Worm (Caenorhabditis elegans) whole organism, L2 larva: ENCODE results near the gene F16G10.9.

ENCODE experiments used
- C34F6.9 ChIP-seq: fragments of 150-350 bp; optimal IDR thresholded peaks from 2 replicates; lab custom pipeline; 2014; ENCODE audit warnings: missing biosample characterization, missing genetic modification characterization
- F13H6.1 ChIP-seq: sonication (generic microtip); optimal IDR thresholded peaks from 2 replicates; lab custom pipeline; 2016; ENCODE audit warnings: missing genetic modification characterization, missing compliant biosample characterization
- R02D3.7 ChIP-seq: fragments of 150-350 bp; optimal IDR thresholded peaks from 2 replicates; lab custom pipeline; 2014; ENCODE audit warnings: missing biosample characterization, missing genetic modification characterization
- Y55F3AM.14 ChIP-seq: fragments of 200-800 bp; sonication (Bioruptor generic); optimal IDR thresholded peaks from 2 replicates; lab custom pipeline; 2018; ENCODE audit warnings: mild to moderate bottlenecking, missing genetic modification characterization, missing compliant biosample characterization
- ZK546.5 ChIP-seq: sonication (generic microtip); optimal IDR thresholded peaks from 2 replicates; lab custom pipeline; 2017; ENCODE audit warnings: missing biosample characterization, missing genetic modification characterization
- alr-1 ChIP-seq: fragments of 150-350 bp; optimal IDR thresholded peaks from 2 replicates; lab custom pipeline; 2014; ENCODE audit warnings: missing biosample characterization, missing genetic modification characterization
- ama-1 ChIP-seq: fragments of 150-350 bp; optimal IDR thresholded peaks from 2 replicates; lab custom pipeline; 2018; ENCODE audit warnings: inconsistent platforms
- blmp-1 ChIP-seq: sonication (generic microtip); optimal IDR thresholded peaks from 2 replicates; lab custom pipeline; 2017; ENCODE audit warnings: missing genetic modification characterization, mild to moderate bottlenecking, missing compliant biosample characterization, antibody characterized with exemption, moderate library complexity; ENCODE audit not compliant: insufficient read depth
- crh-2 ChIP-seq: sonication (generic microtip); optimal IDR thresholded peaks from 2 replicates; lab custom pipeline; 2017; ENCODE audit warnings: missing biosample characterization, missing genetic modification characterization
- dmd-4 ChIP-seq: sonication (generic microtip); optimal IDR thresholded peaks from 2 replicates; lab custom pipeline; 2017; ENCODE audit warnings: missing biosample characterization, missing genetic modification characterization
- egl-27 ChIP-seq: sonication (generic microtip); optimal IDR thresholded peaks from 3 replicates; lab custom pipeline; 2017; ENCODE audit warnings: missing biosample characterization, missing genetic modification reagents, missing genetic modification characterization
- elt-1 ChIP-seq: fragments of 150-350 bp; optimal IDR thresholded peaks from 2 replicates; lab custom pipeline; 2014; ENCODE audit warnings: missing biosample characterization, missing genetic modification characterization
- elt-3 ChIP-seq: sonication (generic microtip); optimal IDR thresholded peaks from 2 replicates; lab custom pipeline; 2017; ENCODE audit warnings: missing biosample characterization, missing genetic modification characterization
- fos-1 ChIP-seq: fragments of 150-350 bp; optimal IDR thresholded peaks from 2 replicates; lab custom pipeline; 2014; ENCODE audit warnings: missing biosample characterization, missing genetic modification characterization
- gmeb-1 ChIP-seq: fragments of 150-350 bp; optimal IDR thresholded peaks from 2 replicates; lab custom pipeline; 2014; ENCODE audit warnings: missing biosample characterization, missing genetic modification characterization
- lin-39 ChIP-seq: fragments of 150-350 bp; optimal IDR thresholded peaks from 2 replicates; lab custom pipeline; 2014; ENCODE audit warnings: missing biosample characterization, missing genetic modification reagents, missing genetic modification characterization
- lsy-2 ChIP-seq, 2 experiments: fragments of 150-350 bp in 1 of 2; sonication (generic microtip) in 1 of 2; optimal IDR thresholded peaks; 2 replicates each; lab custom pipeline; 2014 to 2017; ENCODE audit warnings: missing biosample characterization in 2 of 2, missing genetic modification characterization in 2 of 2
- mdl-1 ChIP-seq, 2 experiments: fragments of 150-350 bp in 1 of 2; sonication (generic microtip) in 1 of 2; optimal IDR thresholded peaks; 2 replicates each; lab custom pipeline; 2017; ENCODE audit warnings: missing biosample characterization in 2 of 2, missing genetic modification characterization in 2 of 2
- nhr-10 ChIP-seq: sonication (generic microtip); optimal IDR thresholded peaks from 2 replicates; lab custom pipeline; 2017; ENCODE audit warnings: missing biosample characterization, missing genetic modification characterization
- nhr-11 ChIP-seq: fragments of 150-350 bp; optimal IDR thresholded peaks from 2 replicates; lab custom pipeline; 2014; ENCODE audit warnings: missing biosample characterization, missing genetic modification characterization
- nhr-21 ChIP-seq: fragments of 150-350 bp; optimal IDR thresholded peaks from 2 replicates; lab custom pipeline; 2014; ENCODE audit warnings: missing biosample characterization, missing genetic modification characterization
- nhr-23 ChIP-seq: fragments of 150-350 bp; optimal IDR thresholded peaks from 2 replicates; lab custom pipeline; 2014; ENCODE audit warnings: missing biosample characterization, missing genetic modification reagents, missing genetic modification characterization
- nhr-237 ChIP-seq: fragments of 150-350 bp; optimal IDR thresholded peaks from 2 replicates; lab custom pipeline; 2014; ENCODE audit warnings: missing biosample characterization, missing genetic modification characterization
- nhr-6 ChIP-seq: fragments of 150-350 bp; optimal IDR thresholded peaks from 2 replicates; lab custom pipeline; 2014; ENCODE audit warnings: missing biosample characterization, missing genetic modification characterization
- nhr-77 ChIP-seq: fragments of 150-350 bp; optimal IDR thresholded peaks from 2 replicates; lab custom pipeline; 2014; ENCODE audit warnings: missing biosample characterization, missing genetic modification characterization
- sem-4 ChIP-seq: fragments of 150-350 bp; optimal IDR thresholded peaks from 2 replicates; lab custom pipeline; 2014; ENCODE audit warnings: missing biosample characterization, missing genetic modification reagents, missing genetic modification characterization
- sma-3 ChIP-seq: sonication (generic microtip); optimal IDR thresholded peaks from 2 replicates; lab custom pipeline; 2016; ENCODE audit warnings: missing genetic modification reagents, missing genetic modification characterization, missing compliant biosample characterization
- sma-9 ChIP-seq, 2 experiments: fragments of 150-350 bp in 1 of 2; sonication (generic microtip) in 1 of 2; optimal IDR thresholded peaks; 2 replicates each; lab custom pipeline; 2014 to 2016; ENCODE audit warnings: missing genetic modification characterization in 2 of 2, mild to moderate bottlenecking in 1 of 2, missing biosample characterization in 1 of 2, missing compliant biosample characterization in 1 of 2, missing genetic modification reagents in 1 of 2, moderate library complexity in 1 of 2
- snpc-4 ChIP-seq: fragments of 150-350 bp; optimal IDR thresholded peaks from 2 replicates; lab custom pipeline; 2014; ENCODE audit warnings: missing biosample characterization, missing genetic modification characterization
- unc-39 ChIP-seq: fragments of 150-350 bp; optimal IDR thresholded peaks from 2 replicates; lab custom pipeline; 2014; ENCODE audit warnings: missing biosample characterization, missing genetic modification characterization
- unc-55 ChIP-seq: fragments of 150-350 bp; sonication (generic microtip); optimal IDR thresholded peaks from 3 replicates; lab custom pipeline; 2014; ENCODE audit warnings: missing biosample characterization, missing genetic modification reagents, missing genetic modification characterization
- unc-62 ChIP-seq: fragments of 150-350 bp; optimal IDR thresholded peaks from 2 replicates; lab custom pipeline; 2014; ENCODE audit warnings: missing biosample characterization, missing genetic modification reagents, missing genetic modification characterization
- ztf-1 ChIP-seq: fragments of 200-800 bp; sonication (Bioruptor generic); conservative IDR thresholded peaks from 2 replicates; pipeline ENCODE4 v1.3.6; 2022; ENCODE audit warnings: missing genetic modification characterization, missing compliant biosample characterization
- ztf-11 ChIP-seq: sonication (generic microtip); optimal IDR thresholded peaks from 2 replicates; lab custom pipeline; 2017; ENCODE audit warnings: missing biosample characterization, missing genetic modification characterization

Gene F16G10.9

ce11 chrII:2363673-2364072 lies 21.7 kb downstream of the F16G10.9 start, which contains the start of gene F43C11.11:
F43C11.11 (minus strand) TSS chrII:2363773.
- TF ChIP-seq ama-1 (lab: Kevin White, UChicago): no peak
- no peak for TF ChIP-seq F13H6.1 (tag; lab: Kevin White, UChicago)
- no peak for TF ChIP-seq ztf-11
- TF ChIP-seq elt-3: no peak
- no peak for TF ChIP-seq fos-1 (tag; lab: Kevin White, UChicago)
- TF ChIP-seq elt-1 (tag; lab: Kevin White, UChicago): no peak
- no peak for TF ChIP-seq nhr-237 (tag; lab: Kevin White, UChicago)
- no peak for TF ChIP-seq lin-39 (tag; lab: Kevin White, UChicago)
- no peak for TF ChIP-seq Y55F3AM.14 (GFP tag; lab: Kevin White, UChicago)
- TF ChIP-seq unc-39: no peak
- TF ChIP-seq unc-62: no peak
- TF ChIP-seq nhr-77 (tag; lab: Kevin White, UChicago): no peak
- TF ChIP-seq ZK546.5 (tag; lab: Kevin White, UChicago): no peak
- no peak for TF ChIP-seq R02D3.7 (tag; lab: Kevin White, UChicago)
- no peak for TF ChIP-seq C34F6.9
- TF ChIP-seq blmp-1 (tag; lab: Kevin White, UChicago): no peak
- no peak for TF ChIP-seq nhr-23 (tag; lab: Kevin White, UChicago)
- no peak for TF ChIP-seq crh-2
- no peak for TF ChIP-seq dmd-4
- TF ChIP-seq, all 48 proteins: peak for 0

DNA sequence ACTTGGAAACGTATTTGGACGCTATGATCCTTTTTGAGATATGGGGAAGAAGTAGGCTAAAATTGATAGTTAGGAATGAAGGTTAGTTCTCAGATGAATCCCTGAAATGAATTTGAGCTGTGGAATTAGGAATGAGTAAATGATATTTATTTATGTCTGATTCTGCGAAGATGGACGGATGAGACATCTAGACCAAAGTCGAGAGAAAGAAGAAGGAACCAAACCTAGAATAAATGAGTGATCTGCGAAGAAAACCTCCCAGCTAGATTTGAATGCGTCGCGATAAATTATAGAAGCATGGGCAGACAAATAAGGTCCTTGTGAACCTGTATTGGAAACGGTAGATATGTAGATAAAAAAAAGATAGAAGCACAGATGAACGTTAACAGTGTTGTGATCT lies 25.4 kb downstream of the F16G10.9 start, which contains the start of gene F43C11.16:
TSS of gene F43C11.16 (minus strand) at position 101 of the 400 bp plus-strand sequence.
- TF ChIP-seq ama-1 (lab: Kevin White, UChicago): no peak
- TF ChIP-seq nhr-10: no peak
- TF ChIP-seq unc-62: no peak
- no peak for TF ChIP-seq elt-3
- no peak for TF ChIP-seq ztf-1
- no peak for TF ChIP-seq nhr-21 (tag; lab: Kevin White, UChicago)
- TF ChIP-seq nhr-11 (tag; lab: Kevin White, UChicago): no peak
- TF ChIP-seq lsy-2 (tag; optimal IDR thresholded peaks at IDR 0.05; lab: Kevin White, UChicago): no peak
- no peak for TF ChIP-seq blmp-1 (tag; lab: Kevin White, UChicago)
- no peak for TF ChIP-seq F13H6.1 (tag; lab: Kevin White, UChicago)
- TF ChIP-seq sem-4 (tag; lab: Kevin White, UChicago): no peak
- no peak for TF ChIP-seq unc-55
- TF ChIP-seq C34F6.9: no peak
- no peak for TF ChIP-seq ZK546.5 (tag; lab: Kevin White, UChicago)

DNA sequence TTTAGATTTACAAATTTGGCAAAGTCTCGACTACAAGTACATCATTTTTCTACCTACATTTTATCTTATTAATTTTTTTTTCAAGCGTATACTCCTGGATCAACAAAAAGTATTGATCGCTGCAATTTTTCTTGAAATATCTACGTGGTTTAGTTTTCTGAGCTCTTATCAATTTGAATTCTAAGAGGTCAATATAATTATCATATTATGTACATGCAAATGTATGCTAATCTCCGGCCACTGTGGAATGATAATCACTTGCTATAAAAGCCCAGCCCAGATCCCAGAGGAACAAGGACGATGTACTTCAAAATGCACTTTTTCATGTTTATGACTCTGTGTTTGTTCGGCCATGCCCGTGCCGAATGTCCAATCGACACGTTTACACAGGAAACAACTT lies 28.6 kb downstream of the F16G10.9 start, which contains the start of gene F43C11.1:
TSS of gene F43C11.1 (plus strand) at position 301 of the 400 bp plus-strand sequence.
- no peak for TF ChIP-seq lsy-2 (tag; optimal IDR thresholded peaks at IDR 0.05; lab: Kevin White, UChicago)
- TF ChIP-seq nhr-21 (tag; lab: Kevin White, UChicago): no peak
- TF ChIP-seq sma-3 (GFP tag; lab: Kevin White, UChicago): no peak
- TF ChIP-seq nhr-77 (tag; lab: Kevin White, UChicago): no peak
- no peak for TF ChIP-seq C34F6.9
- no peak for TF ChIP-seq sma-9 (GFP tag; optimal IDR thresholded peaks at IDR 0.05; lab: Kevin White, UChicago)
- no peak for TF ChIP-seq sma-9 (tag; optimal IDR thresholded peaks at IDR 0.05; lab: Kevin White, UChicago)
- no peak for TF ChIP-seq alr-1 (tag; lab: Kevin White, UChicago)
- no peak for TF ChIP-seq nhr-237 (tag; lab: Kevin White, UChicago)
- no peak for TF ChIP-seq gmeb-1 (tag; lab: Kevin White, UChicago)
- no peak for TF ChIP-seq mdl-1 (tag; optimal IDR thresholded peaks at IDR 0.05; lab: Kevin White, UChicago)

- no peak for TF ChIP-seq snpc-4 (tag; lab: Kevin White, UChicago)
- TF ChIP-seq nhr-6 (tag; lab: Kevin White, UChicago): no peak
- TF ChIP-seq, all 48 proteins: peak for 0
Measured at ce11 chrII:2354476-2354875, 30.9 kb downstream of the F16G10.9 start, which contains the start of gene F43C11.2. F43C11.2 (plus strand) TSS chrII:2354776.

- TF ChIP-seq gmeb-1 (tag; lab: Kevin White, UChicago): no peak
- no peak for TF ChIP-seq mdl-1 (tag; optimal IDR thresholded peaks at IDR 0.05; lab: Kevin White, UChicago)
- TF ChIP-seq F13H6.1 (tag; lab: Kevin White, UChicago): no peak
- TF ChIP-seq crh-2: no peak
- TF ChIP-seq egl-27 (tag; lab: Kevin White, UChicago): no peak
- no peak for TF ChIP-seq nhr-6 (tag; lab: Kevin White, UChicago)
- TF ChIP-seq unc-62: no peak
- TF ChIP-seq elt-1 (tag; lab: Kevin White, UChicago): no peak
Measured at ce11 chrII:2353012-2353411, 32.4 kb downstream of the F16G10.9 start, which contains the start of gene F43C11.3. F43C11.3 (plus strand) TSS chrII:2353312.
